Fruit fly (Drosophila melanogaster) whole organism, embryonic: ENCODE measurements around the gene CG7903.

Experiments used
- CG10209 ChIP-seq: fragments of 200-800 bp; sonication (Bioruptor generic); optimal IDR thresholded peaks from 3 replicates; lab custom pipeline; 2017; ENCODE audit warnings: missing biosample characterization, mild to moderate bottlenecking, missing genetic modification characterization, missing genetic modification reagents
- CG11398 ChIP-seq: fragments of 200-800 bp; sonication (Bioruptor generic); optimal IDR thresholded peaks from 2 replicates; lab custom pipeline; 2016; ENCODE audit warnings: missing biosample characterization, missing genetic modification characterization
- CG12071 ChIP-seq: fragments of 200-800 bp; sonication (Bioruptor generic); optimal IDR thresholded peaks from 3 replicates; lab custom pipeline; 2018; ENCODE audit warnings: missing biosample characterization, mild to moderate bottlenecking, missing genetic modification characterization
- CG1233 ChIP-seq: fragments of 200-800 bp; sonication (Bioruptor generic); optimal IDR thresholded peaks from 4 replicates; lab custom pipeline; 2018; ENCODE audit warnings: missing biosample characterization, mild to moderate bottlenecking, missing genetic modification characterization
- CG14050 ChIP-seq: fragments of 200-800 bp; sonication (Bioruptor generic); IDR thresholded peaks from 3 replicates; pipeline ENCODE4 v1.3.6; 2022; ENCODE audit warnings: missing biosample characterization, missing genetic modification characterization
- CG17568 ChIP-seq: fragments of 200-800 bp; sonication (Bioruptor generic); optimal IDR thresholded peaks from 2 replicates; lab custom pipeline; 2018; ENCODE audit warnings: missing biosample characterization, mild to moderate bottlenecking, missing genetic modification characterization, moderate library complexity
- CG17912 ChIP-seq: fragments of 200-800 bp; sonication (Bioruptor generic); optimal IDR thresholded peaks from 2 replicates; lab custom pipeline; 2018; ENCODE audit warnings: missing biosample characterization, mild to moderate bottlenecking, missing genetic modification characterization
- CG2199 ChIP-seq: fragments of 200-800 bp; sonication (Bioruptor generic); IDR thresholded peaks from 3 replicates; pipeline ENCODE4 v1.3.6; 2022; ENCODE audit warnings: missing biosample characterization, missing genetic modification characterization
- CG2875 ChIP-seq: fragments of 200-800 bp; sonication (Bioruptor generic); optimal IDR thresholded peaks from 2 replicates; lab custom pipeline; 2017; ENCODE audit warnings: missing biosample characterization, mild to moderate bottlenecking, missing genetic modification characterization, missing genetic modification reagents
- CG3065 ChIP-seq: fragments of 200-800 bp; sonication (Bioruptor generic); optimal IDR thresholded peaks from 2 replicates; lab custom pipeline; 2016; ENCODE audit warnings: missing biosample characterization, missing genetic modification characterization
- CG3407 ChIP-seq: fragments of 200-800 bp; sonication (Bioruptor generic); optimal IDR thresholded peaks from 2 replicates; lab custom pipeline; 2018; ENCODE audit warnings: missing biosample characterization, mild to moderate bottlenecking, missing genetic modification characterization
- CG3838 ChIP-seq: fragments of 200-800 bp; sonication (Bioruptor generic); optimal IDR thresholded peaks from 3 replicates; lab custom pipeline; 2016; ENCODE audit warnings: missing biosample characterization, missing genetic modification characterization
- CG7786 ChIP-seq: fragments of 200-800 bp; sonication (Bioruptor generic); optimal IDR thresholded peaks from 2 replicates; lab custom pipeline; 2016; ENCODE audit warnings: missing biosample characterization, missing genetic modification characterization
- CG7987 ChIP-seq: fragments of 200-800 bp; sonication (Bioruptor generic); optimal IDR thresholded peaks from 2 replicates; lab custom pipeline; 2018; ENCODE audit warnings: missing biosample characterization, mild to moderate bottlenecking, missing genetic modification characterization, moderate library complexity
- CG8290 ChIP-seq, 3 experiments: fragments of 200-800 bp; sonication (Bioruptor generic); optimal IDR thresholded peaks; 2 replicates each; lab custom pipeline; 2016 to 2019; ENCODE audit warnings: missing biosample characterization in 3 of 3, missing genetic modification characterization in 3 of 3, mild to moderate bottlenecking in 2 of 3, moderate library complexity in 1 of 3
- CG8478 ChIP-seq: fragments of >200 bp; optimal IDR thresholded peaks from 2 replicates; lab custom pipeline; 2018
- CG8765 ChIP-seq: fragments of 200-800 bp; sonication (Bioruptor generic); IDR thresholded peaks from 2 replicates; pipeline ENCODE4 v1.3.6; 2022; ENCODE audit warnings: missing biosample characterization, missing genetic modification characterization
- Camta ChIP-seq: fragments of 200-800 bp; sonication (Bioruptor generic); optimal IDR thresholded peaks from 2 replicates; lab custom pipeline; 2016; ENCODE audit warnings: missing biosample characterization, missing genetic modification characterization
- CkIIα-i1 ChIP-seq: fragments of 200-800 bp; sonication (Bioruptor generic); IDR thresholded peaks from 2 replicates; pipeline ENCODE4 v1.3.6; 2022; ENCODE audit warnings: missing biosample characterization, missing genetic modification characterization
- Dad ChIP-seq: fragments of 200-800 bp; sonication (Bioruptor generic); optimal IDR thresholded peaks from 3 replicates; lab custom pipeline; 2016; ENCODE audit warnings: missing biosample characterization, missing genetic modification characterization
- Dip2 ChIP-seq: fragments of 200-800 bp; sonication (Bioruptor generic); IDR thresholded peaks from 2 replicates; pipeline ENCODE4 v1.3.6; 2022; ENCODE audit warnings: missing biosample characterization, missing genetic modification characterization
- Doc3 ChIP-seq: fragments of 200-800 bp; sonication (Bioruptor generic); IDR thresholded peaks from 3 replicates; pipeline ENCODE4 v1.3.6; 2022; ENCODE audit warnings: missing biosample characterization, missing genetic modification characterization; ENCODE audit not compliant: partially characterized antibody
- Dp ChIP-seq: fragments of 200-800 bp; sonication (Bioruptor generic); optimal IDR thresholded peaks from 2 replicates; lab custom pipeline; 2018; ENCODE audit warnings: missing biosample characterization, mild to moderate bottlenecking, missing genetic modification characterization, moderate library complexity
- ERR ChIP-seq: fragments of 200-800 bp; sonication (Bioruptor generic); optimal IDR thresholded peaks from 2 replicates; lab custom pipeline; 2016; ENCODE audit warnings: missing biosample characterization, missing genetic modification characterization
- HLHmδ ChIP-seq: fragments of 200-800 bp; sonication (Bioruptor generic); optimal IDR thresholded peaks from 2 replicates; lab custom pipeline; 2018; ENCODE audit warnings: missing biosample characterization, mild to moderate bottlenecking, missing genetic modification characterization, moderate library complexity
- Hey ChIP-seq: fragments of 200-800 bp; sonication (Bioruptor generic); optimal IDR thresholded peaks from 3 replicates; lab custom pipeline; 2018; ENCODE audit warnings: missing biosample characterization, mild to moderate bottlenecking, missing genetic modification characterization
- Hr3 ChIP-seq: fragments of 200-800 bp; sonication (Bioruptor generic); optimal IDR thresholded peaks from 3 replicates; lab custom pipeline; 2016; ENCODE audit warnings: missing biosample characterization, missing genetic modification characterization
- Hsf ChIP-seq: fragments of 200-800 bp; sonication (Bioruptor generic); optimal IDR thresholded peaks from 3 replicates; lab custom pipeline; 2016; ENCODE audit warnings: missing biosample characterization, missing genetic modification characterization
- Jarid2 ChIP-seq: fragments of 200-800 bp; sonication (Bioruptor generic); optimal IDR thresholded peaks from 3 replicates; lab custom pipeline; 2017; ENCODE audit warnings: mild to moderate bottlenecking, missing biosample characterization, missing genetic modification reagents, missing genetic modification characterization
- Lhr ChIP-seq: fragments of 200-800 bp; sonication (Bioruptor generic); optimal IDR thresholded peaks from 3 replicates; lab custom pipeline; 2017; ENCODE audit warnings: mild to moderate bottlenecking, missing biosample characterization, missing genetic modification reagents, missing genetic modification characterization
- NK7.1 ChIP-seq: fragments of 200-800 bp; sonication (Bioruptor generic); optimal IDR thresholded peaks from 3 replicates; lab custom pipeline; 2016; ENCODE audit warnings: missing biosample characterization, missing genetic modification characterization
- Nf-YA ChIP-seq: fragments of 200-800 bp; sonication (Bioruptor generic); IDR thresholded peaks from 2 replicates; pipeline ENCODE4 v1.3.6; 2022; ENCODE audit warnings: missing biosample characterization, missing genetic modification characterization
- ac ChIP-seq: fragments of 200-800 bp; sonication (Bioruptor generic); optimal IDR thresholded peaks from 3 replicates; lab custom pipeline; 2017; ENCODE audit warnings: missing biosample characterization, mild to moderate bottlenecking, missing genetic modification characterization
- ara ChIP-seq: fragments of 200-800 bp; sonication (Bioruptor generic); IDR thresholded peaks from 2 replicates; pipeline ENCODE4 v1.3.6; 2022; ENCODE audit warnings: missing biosample characterization, missing genetic modification characterization
- cas ChIP-seq: fragments of 200-800 bp; sonication (Bioruptor generic); IDR thresholded peaks from 2 replicates; pipeline ENCODE4 v1.3.6; 2022; ENCODE audit warnings: missing biosample characterization, missing genetic modification characterization
- caup ChIP-seq: fragments of 200-800 bp; sonication (Bioruptor generic); optimal IDR thresholded peaks from 3 replicates; lab custom pipeline; 2017; ENCODE audit warnings: missing biosample characterization, mild to moderate bottlenecking, missing genetic modification characterization, moderate library complexity; ENCODE audit not compliant: severe bottlenecking
- cg ChIP-seq: fragments of 200-800 bp; sonication (Bioruptor generic); optimal IDR thresholded peaks from 3 replicates; lab custom pipeline; 2019; ENCODE audit warnings: missing biosample characterization, mild to moderate bottlenecking, missing genetic modification characterization, moderate library complexity
- crc ChIP-seq: fragments of 200-800 bp; sonication (Bioruptor generic); optimal IDR thresholded peaks from 2 replicates; lab custom pipeline; 2016; ENCODE audit warnings: missing biosample characterization, missing genetic modification characterization
- gcm2 ChIP-seq: fragments of 200-800 bp; sonication (Bioruptor generic); optimal IDR thresholded peaks from 2 replicates; lab custom pipeline; 2016; ENCODE audit warnings: missing biosample characterization, missing genetic modification characterization
- grau ChIP-seq: fragments of 200-800 bp; optimal IDR thresholded peaks from 3 replicates; lab custom pipeline; 2019; ENCODE audit warnings: missing biosample characterization, mild to moderate bottlenecking, missing genetic modification characterization, moderate library complexity
- jumu ChIP-seq: fragments of 200-800 bp; sonication (Bioruptor generic); optimal IDR thresholded peaks from 3 replicates; lab custom pipeline; 2016; ENCODE audit warnings: missing biosample characterization, missing genetic modification characterization
- lbe ChIP-seq: fragments of 200-800 bp; sonication (Bioruptor generic); optimal IDR thresholded peaks from 2 replicates; lab custom pipeline; 2016; ENCODE audit warnings: missing biosample characterization, mild to moderate bottlenecking, missing genetic modification characterization
- peb ChIP-seq: fragments of 200-800 bp; sonication (Bioruptor generic); IDR thresholded peaks from 2 replicates; pipeline ENCODE4 v1.3.6; 2022; ENCODE audit warnings: missing biosample characterization, missing genetic modification characterization
- rib ChIP-seq: fragments of 200-800 bp; sonication (Bioruptor generic); IDR thresholded peaks from 2 replicates; pipeline ENCODE4 v1.3.6; 2022; ENCODE audit warnings: missing biosample characterization, missing genetic modification characterization
- salm ChIP-seq: fragments of 200-800 bp; sonication (Bioruptor generic); optimal IDR thresholded peaks from 2 replicates; lab custom pipeline; 2018; ENCODE audit warnings: missing biosample characterization, mild to moderate bottlenecking, missing genetic modification characterization
- sqz ChIP-seq: fragments of 200-800 bp; sonication (Bioruptor generic); optimal IDR thresholded peaks from 3 replicates; lab custom pipeline; 2018; ENCODE audit warnings: missing biosample characterization, mild to moderate bottlenecking, missing genetic modification characterization
- sr ChIP-seq: fragments of 200-800 bp; sonication (Bioruptor generic); IDR thresholded peaks from 3 replicates; pipeline ENCODE4 v1.3.6; 2022; ENCODE audit warnings: missing biosample characterization, missing genetic modification characterization
- tx ChIP-seq: fragments of 200-800 bp; sonication (Bioruptor generic); optimal IDR thresholded peaks from 2 replicates; lab custom pipeline; 2016; ENCODE audit warnings: missing biosample characterization, missing genetic modification characterization
- unpg ChIP-seq: fragments of 200-800 bp; sonication (Bioruptor generic); optimal IDR thresholded peaks from 3 replicates; lab custom pipeline; 2018; ENCODE audit warnings: missing biosample characterization, mild to moderate bottlenecking, missing genetic modification characterization, moderate library complexity

The CG7903 gene

DNA sequence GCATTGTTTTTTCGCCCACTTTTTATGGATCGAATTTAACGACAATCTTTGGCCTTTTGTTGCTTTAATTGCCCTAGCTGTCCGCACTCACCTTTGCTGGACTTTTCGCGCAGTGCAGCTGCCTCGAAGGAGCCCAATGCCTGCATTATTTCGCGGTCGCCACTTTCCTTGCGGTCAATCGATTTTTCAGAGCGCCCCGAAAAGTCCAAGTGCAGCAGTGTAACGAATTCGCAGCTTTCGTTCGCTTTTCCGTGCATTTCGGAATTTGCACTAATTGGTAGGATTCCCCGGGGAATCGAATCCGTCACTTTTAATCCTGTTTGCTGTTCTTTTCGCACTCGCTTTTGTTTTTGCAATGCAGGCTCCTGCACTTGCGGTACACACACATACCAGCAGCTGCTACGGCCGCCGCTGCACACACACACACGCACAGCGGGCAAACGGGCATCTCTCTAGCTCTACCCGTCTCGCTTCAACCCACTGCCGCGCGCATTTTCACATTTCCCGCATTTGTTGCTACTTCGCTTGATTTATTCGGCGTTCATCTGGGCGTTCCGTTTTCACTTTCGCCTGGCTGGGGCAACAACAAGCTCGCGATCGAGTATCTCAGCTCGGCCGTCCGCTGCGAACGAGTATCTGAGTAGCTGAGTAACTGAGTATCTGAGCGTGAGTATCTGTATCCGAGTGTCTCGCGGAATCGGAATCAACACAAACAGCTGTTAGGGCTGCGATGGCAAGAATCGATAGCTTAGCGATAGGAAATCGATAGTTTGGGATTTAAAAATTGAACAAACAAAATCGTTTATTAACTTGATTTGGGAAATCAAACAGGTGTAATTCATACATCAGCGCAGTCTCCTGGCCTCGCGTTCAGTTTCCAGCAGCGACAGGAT, 26.8 kb upstream of the CG7903 start, which contains the start of gene Mgat2 (continued):
- TF ChIP-seq CG2875 (GFP tag; lab: Kevin White, UChicago) = peak; percentile 14
- TF ChIP-seq CG3838 (GFP tag; lab: Kevin White, UChicago) = no peak
- no peak for TF ChIP-seq cas (GFP tag; lab: Robert Waterston, UW)
- peak; percentile 34 for TF ChIP-seq lbe (GFP tag; lab: Kevin White, UChicago)
- peak; percentile 44 for TF ChIP-seq CG12071
- TF ChIP-seq crc (GFP tag; lab: Kevin White, UChicago) = no peak
- no peak for TF ChIP-seq CkIIα-i1
- TF ChIP-seq HLHmδ (GFP tag; lab: Kevin White, UChicago) = peak; percentile 97
- no peak for TF ChIP-seq Dip2 (GFP tag; lab: Robert Waterston, UW)
- no peak for TF ChIP-seq tx (GFP tag; lab: Kevin White, UChicago)
- TF ChIP-seq sqz (GFP tag; lab: Kevin White, UChicago) = no peak
- peak; percentile 31 for TF ChIP-seq CG11398
- TF ChIP-seq CG10209 = no peak
- peak; percentile 49 for TF ChIP-seq salm
- no peak for TF ChIP-seq CG17568
- no peak for TF ChIP-seq CG7786
- no peak for TF ChIP-seq Hr3 (GFP tag; lab: Kevin White, UChicago)
- TF ChIP-seq NK7.1 (GFP tag; lab: Kevin White, UChicago) = no peak
- peak; percentile 51 for TF ChIP-seq ac (GFP tag; lab: Kevin White, UChicago)
- TF ChIP-seq Nf-YA (GFP tag; lab: Robert Waterston, UW) = no peak
- no peak for TF ChIP-seq peb (GFP tag; lab: Robert Waterston, UW)
- no peak for TF ChIP-seq CG3065 (GFP tag; lab: Kevin White, UChicago)
- peak; percentile 28 for TF ChIP-seq grau (tag; lab: Kevin White, UChicago)
- TF ChIP-seq CG2199 (GFP tag; lab: Robert Waterston, UW) = peak; percentile 74; the same call in 1 of the 3 replicates
- peak; percentile 87 for TF ChIP-seq Jarid2 (GFP tag; lab: Kevin White, UChicago)
- no peak for TF ChIP-seq Lhr
- no peak for TF ChIP-seq jumu (GFP tag; lab: Kevin White, UChicago)
- TF ChIP-seq caup (GFP tag; lab: Kevin White, UChicago) = no peak
- TF ChIP-seq Hey (tag; lab: Kevin White, UChicago) = no peak
- TF ChIP-seq cg (GFP tag; lab: Kevin White, UChicago) = peak; percentile 96
- peak; percentile 58 for TF ChIP-seq CG8478 (lab: Kevin White, UChicago)
- TF ChIP-seq CG1233 (GFP tag; lab: Kevin White, UChicago) = peak; percentile 19
- no peak for TF ChIP-seq Hsf (GFP tag; lab: Kevin White, UChicago)
- TF ChIP-seq CG17912 (GFP tag; lab: Kevin White, UChicago) = no peak
- TF ChIP-seq CG8765 = no peak
- TF ChIP-seq Dad = no peak
- TF ChIP-seq CG3407 = no peak
- TF ChIP-seq unpg (GFP tag; lab: Kevin White, UChicago) = no peak
- 0 out of 3 replicates have a peak, but pooled peaks have one; percentile 35 for TF ChIP-seq sr
- no peak for TF ChIP-seq Camta (GFP tag; lab: Kevin White, UChicago)
- TF ChIP-seq ara = 0 out of 2 replicates have a peak, but pooled peaks have one; percentile 29
- TF ChIP-seq Doc3 (GFP tag; lab: Robert Waterston, UW) = peak; percentile 94
- no peak for TF ChIP-seq ERR (GFP tag; lab: Kevin White, UChicago)
- TF ChIP-seq rib (GFP tag; lab: Robert Waterston, UW) = peak; percentile 62; the same call in 1 of the 2 replicates
- peak; percentile 79 for TF ChIP-seq Dp (GFP tag; lab: Kevin White, UChicago)
- no peak for TF ChIP-seq CG14050
- no peak for TF ChIP-seq CG8290 (GFP tag; optimal IDR thresholded peaks at IDR 0.05; lab: Kevin White, UChicago)
- peak in 1 of 2 experiments; percentile 73 for TF ChIP-seq CG8290 (tag; optimal IDR thresholded peaks at IDR 0.05; lab: Kevin White, UChicago)
- TF ChIP-seq gcm2 (GFP tag; lab: Kevin White, UChicago) = peak; percentile 32
- peak; percentile 75 for TF ChIP-seq CG7987 (GFP tag; lab: Kevin White, UChicago)
